Worm (Caenorhabditis elegans): ENCODE results near the gene C33H5.16.

- TF ChIP-seq unc-130 (GFP tag; optimal IDR thresholded peaks at IDR 0.05) (no peak), hrde-1 (tag; optimal IDR thresholded peaks at IDR 0.05; ENCODE audit: borderline replicate concordance) (no peak), Y56A3A.18 (GFP tag; IDR thresholded peaks at IDR 0.05) (no peak), rec-8 (tag; optimal IDR thresholded peaks at IDR 0.05) (no peak)
Measured at ce11 chrIV:7808583-7808982, 5.4 kb upstream of the C33H5.16 start, which contains the start of gene C33H5.1.
